Worm (Caenorhabditis elegans): ENCODE measurements around the gene C07H6.9.
"Not testable (repeated sequence)": the region's sequence is repeated elsewhere in the genome, so short reads cannot be mapped to it uniquely, and the experiment has no call there.

The C07H6.9 gene

DNA sequence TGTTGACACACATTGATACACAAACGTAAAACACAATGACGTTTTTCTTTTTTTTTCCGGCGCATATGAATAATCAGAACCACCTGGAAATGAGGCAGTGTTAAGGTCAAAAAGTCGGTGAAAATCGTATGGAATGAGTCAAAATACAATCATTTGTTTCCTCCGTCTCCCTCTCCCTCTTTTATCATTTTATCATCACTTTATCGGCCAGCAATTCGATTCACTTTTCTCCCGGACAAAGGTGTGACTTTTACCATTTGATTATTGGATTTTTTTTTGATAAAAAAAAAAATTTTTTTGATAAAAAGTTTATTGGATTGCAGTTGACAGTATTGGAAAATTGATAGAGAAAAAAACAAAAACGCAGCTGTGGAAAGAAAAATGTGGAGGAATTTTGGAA lies 20.3 kb downstream of the C07H6.9 start:
- TF ChIP-seq snpc-1.2 (GFP tag; IDR thresholded peaks at IDR 0.05) (no peak), nhr-28 (tag; optimal IDR thresholded peaks at IDR 0.05) (peak; percentile 66), mes-2 (tag; optimal IDR thresholded peaks at IDR 0.05; ENCODE audit: poor library complexity, severe bottlenecking) (no peak), dve-1 (tag; optimal IDR thresholded peaks at IDR 0.05; ENCODE audit: insufficient read depth) (peak; percentile 68), nhr-48 (tag; optimal IDR thresholded peaks at IDR 0.05) (peak; percentile 10), hlh-30 (tag; optimal IDR thresholded peaks at IDR 0.05; ENCODE audit: insufficient read depth) (peak; percentile 21), T26A8.4 (GFP tag; IDR thresholded peaks at IDR 0.05) (0 out of 2 replicates have a peak, but pooled peaks have one; percentile 30), egl-27 (tag; optimal IDR thresholded peaks at IDR 0.05) (no peak), daf-16 (GFP tag; optimal IDR thresholded peaks at IDR 0.05) (peak in 1 of 2 experiments; percentile 36), daf-16 (tag; optimal IDR thresholded peaks at IDR 0.05) (no peak), dmd-6 (GFP tag; IDR thresholded peaks at IDR 0.05) (peak; percentile 69), pqm-1 (tag; optimal IDR thresholded peaks at IDR 0.05) (peak; percentile 86), lin-1 (GFP tag; IDR thresholded peaks at IDR 0.05) (peak; percentile 69; the same call in 1 of the 2 replicates), sdz-12 (GFP tag; optimal IDR thresholded peaks at IDR 0.05) (no peak), php-3 (GFP tag; IDR thresholded peaks at IDR 0.05) (peak; percentile 78), nhr-102 (tag; optimal IDR thresholded peaks at IDR 0.05) (peak; percentile 28), aha-1 (tag) (peak; percentile 14), hlh-11 (tag; optimal IDR thresholded peaks at IDR 0.05) (peak; percentile 79)

DNA sequence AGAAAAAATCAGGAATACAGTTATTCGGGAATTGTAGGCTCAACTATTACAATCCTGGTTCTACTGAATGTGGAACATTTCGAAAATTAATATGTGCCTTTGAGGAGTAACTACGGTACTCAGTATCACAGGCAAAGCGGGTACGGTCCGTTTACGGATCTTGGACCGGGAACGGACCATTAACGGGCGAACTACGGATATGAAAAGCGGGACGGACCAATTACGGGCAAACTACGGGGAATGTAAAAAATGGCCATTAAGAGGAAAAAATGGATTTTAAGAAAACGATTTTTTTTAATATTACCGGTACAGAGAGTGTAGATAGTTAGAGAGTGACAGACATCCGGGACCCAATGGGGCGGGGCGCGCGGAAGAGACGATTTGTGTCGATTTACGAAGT lies 30.3 kb downstream of the C07H6.9 start, which contains the start of gene H14A12.5:
TSS of gene H14A12.5 (minus strand) at position 101 of the 400 bp plus-strand sequence.
- TF ChIP-seq R02D3.7 (tag; optimal IDR thresholded peaks at IDR 0.05); lin-38 (GFP tag; IDR thresholded peaks at IDR 0.05); nhr-237 (tag; optimal IDR thresholded peaks at IDR 0.05): not testable (repeated sequence)

- TF ChIP-seq vab-7 (GFP tag; IDR thresholded peaks at IDR 0.05) (no peak), spr-3 (GFP tag; optimal IDR thresholded peaks at IDR 0.05) (peak; percentile 31), dve-1 (tag; optimal IDR thresholded peaks at IDR 0.05; ENCODE audit: insufficient read depth) (peak; percentile 63), madf-5 (GFP tag; IDR thresholded peaks at IDR 0.05) (no peak), hlh-11 (tag; optimal IDR thresholded peaks at IDR 0.05) (peak; percentile 43), ceh-32 (tag; optimal IDR thresholded peaks at IDR 0.05; ENCODE audit: poor library complexity) (no peak), ztf-7 (tag; optimal IDR thresholded peaks at IDR 0.05) (no peak), nhr-6 (tag; optimal IDR thresholded peaks at IDR 0.05) (peak; percentile 7), ztf-11 (tag; optimal IDR thresholded peaks at IDR 0.05) (no peak), snpc-4 (tag; optimal IDR thresholded peaks at IDR 0.05) (no peak), ama-1 (optimal IDR thresholded peaks at IDR 0.05) (peak; percentile 78), hmg-1.1 (GFP tag; IDR thresholded peaks at IDR 0.05) (0 out of 2 replicates have a peak, but pooled peaks have one; percentile 46), lin-15B (tag; optimal IDR thresholded peaks at IDR 0.05) (no peak), lin-38 (GFP tag; IDR thresholded peaks at IDR 0.05) (peak; percentile 70), mxl-3 (GFP tag; optimal IDR thresholded peaks at IDR 0.05) (peak; percentile 69), nhr-42 (GFP tag; IDR thresholded peaks at IDR 0.05) (no peak), arid-1 (GFP tag; conservative IDR thresholded peaks at IDR 0.05) (no peak), F37D6.2 (tag; optimal IDR thresholded peaks at IDR 0.05) (no peak), nhr-102 (tag; optimal IDR thresholded peaks at IDR 0.05) (peak; percentile 18), duxl-1 (tag; optimal IDR thresholded peaks at IDR 0.05; ENCODE audit: poor library complexity) (peak; percentile 49), rbr-2 (tag; optimal IDR thresholded peaks at IDR 0.05) (peak; percentile 33), nhr-111 (GFP tag; optimal IDR thresholded peaks at IDR 0.05) (no peak), lsy-2 (tag; optimal IDR thresholded peaks at IDR 0.05) (peak in 1 of 2 experiments; percentile 82), nhr-25 (tag; optimal IDR thresholded peaks at IDR 0.05; ENCODE audit: borderline replicate concordance, insufficient read depth) (peak; percentile 69), mes-2 (tag; optimal IDR thresholded peaks at IDR 0.05; ENCODE audit: poor library complexity, severe bottlenecking) (peak; percentile 55), gei-8 (GFP tag; optimal IDR thresholded peaks at IDR 0.05) (peak; percentile 21), mdt-29 (GFP tag; IDR thresholded peaks at IDR 0.05) (0 out of 2 replicates have a peak, but pooled peaks have one; percentile 19), Y105C5A.15 (GFP tag; IDR thresholded peaks at IDR 0.05) (no peak), mep-1 (tag; optimal IDR thresholded peaks at IDR 0.05) (peak; percentile 62), madf-9 (GFP tag; conservative IDR thresholded peaks at IDR 0.05) (0 out of 2 replicates have a peak, but pooled peaks have one; percentile 19), nhr-11 (tag; optimal IDR thresholded peaks at IDR 0.05) (no peak), hlh-30 (tag; optimal IDR thresholded peaks at IDR 0.05; ENCODE audit: insufficient read depth) (peak; percentile 69)
These were observed 33.9 kb downstream of the C07H6.9 start, which contains the start of gene fum-1 for ce11 chrIII:7465347-7465746. TSS of gene fum-1 (plus strand) at chrIII:7465605.

Measured in whole organism, L4 larva.